Fruit fly (Drosophila melanogaster) whole organism, embryonic: ENCODE measurements around the gene CG14718.
A peak's percentile ranks its signal among the peaks of the same experiment; 100 is the strongest.

Experiments
- CG10147 ChIP-seq: fragments of 200-800 bp; sonication (Bioruptor generic); optimal IDR thresholded peaks from 2 replicates; lab custom pipeline; 2019; ENCODE audit warnings: missing biosample characterization, mild to moderate bottlenecking, missing genetic modification characterization, moderate library complexity
- CG10274 ChIP-seq: fragments of 200-800 bp; sonication (Bioruptor generic); optimal IDR thresholded peaks from 3 replicates; lab custom pipeline; 2017; ENCODE audit warnings: missing biosample characterization, mild to moderate bottlenecking, missing genetic modification characterization
- CG10959 ChIP-seq: fragments of 200-800 bp; sonication (Bioruptor generic); IDR thresholded peaks from 2 replicates; pipeline ENCODE4 v1.3.6; 2022; ENCODE audit warnings: missing biosample characterization, missing genetic modification characterization
- CG16863 ChIP-seq: fragments of 200-800 bp; sonication (Bioruptor generic); optimal IDR thresholded peaks from 3 replicates; lab custom pipeline; 2016; ENCODE audit warnings: missing biosample characterization, missing genetic modification characterization
- CG2199 ChIP-seq: fragments of 200-800 bp; sonication (Bioruptor generic); IDR thresholded peaks from 3 replicates; pipeline ENCODE4 v1.3.6; 2022; ENCODE audit warnings: missing biosample characterization, missing genetic modification characterization
- CG2202 ChIP-seq: fragments of 200-800 bp; sonication (Bioruptor generic); optimal IDR thresholded peaks from 2 replicates; lab custom pipeline; 2018; ENCODE audit warnings: missing biosample characterization, mild to moderate bottlenecking, missing genetic modification characterization
- CG4282 ChIP-seq: fragments of 200-800 bp; sonication (Bioruptor generic); optimal IDR thresholded peaks from 2 replicates; lab custom pipeline; 2016; ENCODE audit warnings: missing biosample characterization, missing genetic modification characterization
- CG4404 ChIP-seq: fragments of 200-800 bp; sonication (Bioruptor generic); IDR thresholded peaks from 2 replicates; pipeline ENCODE4 v1.3.6; 2022; ENCODE audit warnings: missing biosample characterization, missing genetic modification characterization
- CG5180 ChIP-seq: fragments of 200-800 bp; sonication (Bioruptor generic); optimal IDR thresholded peaks from 3 replicates; lab custom pipeline; 2017; ENCODE audit warnings: missing biosample characterization, missing genetic modification characterization, mild to moderate bottlenecking, moderate library complexity, missing genetic modification reagents
- CG6791 ChIP-seq: fragments of 200-800 bp; sonication (Bioruptor generic); IDR thresholded peaks from 3 replicates; pipeline ENCODE4 v1.3.6; 2022; ENCODE audit warnings: missing biosample characterization, missing genetic modification characterization; ENCODE audit not compliant: partially characterized antibody
- CG7745 ChIP-seq: fragments of 200-800 bp; sonication (Bioruptor generic); optimal IDR thresholded peaks from 2 replicates; lab custom pipeline; 2018; ENCODE audit warnings: missing biosample characterization, mild to moderate bottlenecking, missing genetic modification characterization, moderate library complexity
- CG7786 ChIP-seq: fragments of 200-800 bp; sonication (Bioruptor generic); optimal IDR thresholded peaks from 2 replicates; lab custom pipeline; 2016; ENCODE audit warnings: missing biosample characterization, missing genetic modification characterization
- CG7987 ChIP-seq: fragments of 200-800 bp; sonication (Bioruptor generic); optimal IDR thresholded peaks from 2 replicates; lab custom pipeline; 2018; ENCODE audit warnings: missing biosample characterization, mild to moderate bottlenecking, missing genetic modification characterization, moderate library complexity
- Elba2 ChIP-seq: fragments of 200-800 bp; sonication (Bioruptor generic); optimal IDR thresholded peaks from 3 replicates; lab custom pipeline; 2016; ENCODE audit warnings: missing biosample characterization, missing genetic modification characterization
- Ets97D ChIP-seq: fragments of 200-800 bp; sonication (Bioruptor generic); optimal IDR thresholded peaks from 3 replicates; lab custom pipeline; 2016; ENCODE audit warnings: missing biosample characterization, missing genetic modification characterization
- Gsc ChIP-seq: fragments of 200-800 bp; sonication (Bioruptor generic); IDR thresholded peaks from 2 replicates; pipeline ENCODE4 v1.3.6; 2022; ENCODE audit warnings: missing biosample characterization, missing genetic modification characterization
- H15 ChIP-seq: fragments of 200-800 bp; sonication (Bioruptor generic); IDR thresholded peaks from 3 replicates; pipeline ENCODE4 v1.3.6; 2022; ENCODE audit warnings: missing biosample characterization, missing genetic modification characterization
- Hr78 ChIP-seq, 2 experiments: fragments of 200-800 bp in 1 of 2; fragments of >200 bp in 1 of 2; sonication (Bioruptor generic) in 1 of 2; optimal IDR thresholded peaks; 2 replicates each; lab custom pipeline; 2017 to 2019; ENCODE audit warnings: missing biosample characterization in 2 of 2, missing genetic modification characterization in 2 of 2, mild to moderate bottlenecking in 1 of 2, moderate library complexity in 1 of 2
- Myb ChIP-seq: fragments of 200-800 bp; sonication (Bioruptor generic); optimal IDR thresholded peaks from 2 replicates; lab custom pipeline; 2016; ENCODE audit warnings: missing biosample characterization, missing genetic modification characterization
- Side ChIP-seq: fragments of 200-800 bp; sonication (Bioruptor generic); optimal IDR thresholded peaks from 2 replicates; lab custom pipeline; 2016; ENCODE audit warnings: missing biosample characterization, missing genetic modification characterization
- Sry-β ChIP-seq: fragments of 200-800 bp; sonication (Bioruptor generic); optimal IDR thresholded peaks from 2 replicates; lab custom pipeline; 2018; ENCODE audit warnings: missing biosample characterization, mild to moderate bottlenecking, missing genetic modification characterization, moderate library complexity
- Ssrp ChIP-seq: fragments of 200-800 bp; sonication (Bioruptor generic); optimal IDR thresholded peaks from 2 replicates; lab custom pipeline; 2018; ENCODE audit warnings: missing biosample characterization, mild to moderate bottlenecking, missing genetic modification characterization, moderate library complexity
- chif ChIP-seq, 2 experiments: fragments of 200-800 bp; sonication (Bioruptor generic); optimal IDR thresholded peaks; 3 replicates each; lab custom pipeline; 2016; ENCODE audit warnings: missing biosample characterization in 2 of 2, missing genetic modification characterization in 2 of 2
- dan ChIP-seq: fragments of 200-800 bp; sonication (Bioruptor generic); IDR thresholded peaks from 2 replicates; pipeline ENCODE4 v1.3.6; 2022; ENCODE audit warnings: missing biosample characterization, missing genetic modification characterization
- gcm2 ChIP-seq: fragments of 200-800 bp; sonication (Bioruptor generic); optimal IDR thresholded peaks from 2 replicates; lab custom pipeline; 2016; ENCODE audit warnings: missing biosample characterization, missing genetic modification characterization
- gfzf ChIP-seq: fragments of 200-800 bp; sonication (Bioruptor generic); optimal IDR thresholded peaks from 2 replicates; lab custom pipeline; 2016; ENCODE audit warnings: missing biosample characterization, mild to moderate bottlenecking, missing genetic modification characterization, moderate library complexity
- grn ChIP-seq: fragments of 200-800 bp; sonication (Bioruptor generic); optimal IDR thresholded peaks from 3 replicates; lab custom pipeline; 2017; ENCODE audit warnings: missing biosample characterization, missing genetic modification characterization
- lov ChIP-seq, 2 experiments: fragments of 200-800 bp in 1 of 2; fragments of >200 bp in 1 of 2; sonication (Bioruptor generic) in 1 of 2; IDR thresholded peaks in 1 of 2; optimal IDR thresholded peaks in 1 of 2; 2 replicates in 1 of 2; 3 replicates in 1 of 2; pipeline versions ENCODE4 v1.3.6 to Lab custom; 2017 to 2022; ENCODE audit warnings: missing biosample characterization in 1 of 2, missing genetic modification characterization in 1 of 2
- nau ChIP-seq: fragments of 200-800 bp; sonication (Bioruptor generic); optimal IDR thresholded peaks from 3 replicates; lab custom pipeline; 2017; ENCODE audit warnings: missing biosample characterization, mild to moderate bottlenecking, missing genetic modification characterization, missing genetic modification reagents
- pfk ChIP-seq: fragments of 200-800 bp; sonication (Bioruptor generic); optimal IDR thresholded peaks from 2 replicates; lab custom pipeline; 2018; ENCODE audit warnings: missing biosample characterization, mild to moderate bottlenecking, missing genetic modification characterization, moderate library complexity
- prd ChIP-seq, 3 experiments: fragments of >200 bp in 2 of 3; fragments of 200-800 bp in 1 of 3; sonication (Bioruptor generic) in 1 of 3; optimal IDR thresholded peaks in 2 of 3; IDR thresholded peaks in 1 of 3; 2 replicates in 2 of 3; 3 replicates in 1 of 3; pipeline versions ENCODE4 v1.3.6 to Lab custom; 2017 to 2022; ENCODE audit warnings: missing biosample characterization in 1 of 3, missing genetic modification characterization in 1 of 3
- scrt ChIP-seq: fragments of 200-800 bp; sonication (Bioruptor generic); optimal IDR thresholded peaks from 2 replicates; lab custom pipeline; 2018; ENCODE audit warnings: missing biosample characterization, mild to moderate bottlenecking, missing genetic modification characterization, moderate library complexity
- slbo ChIP-seq: fragments of 200-800 bp; sonication (Bioruptor generic); IDR thresholded peaks from 2 replicates; pipeline ENCODE4 v1.3.6; 2022; ENCODE audit warnings: missing biosample characterization, missing genetic modification characterization
- tna ChIP-seq: fragments of 200-800 bp; sonication (Bioruptor generic); IDR thresholded peaks from 2 replicates; pipeline ENCODE4 v1.3.6; 2022; ENCODE audit warnings: missing biosample characterization, missing genetic modification characterization; ENCODE audit not compliant: partially characterized antibody
- vvl ChIP-seq: fragments of 200-800 bp; sonication (Bioruptor generic); IDR thresholded peaks from 2 replicates; pipeline ENCODE4 v1.3.6; 2022; ENCODE audit warnings: missing biosample characterization, missing genetic modification characterization
- z ChIP-seq: fragments of 200-800 bp; sonication (Bioruptor generic); IDR thresholded peaks from 3 replicates; pipeline ENCODE4 v1.3.6; 2022; ENCODE audit warnings: missing biosample characterization, missing genetic modification characterization

Gene CG14718

dm6 chr3R:11694311-11695305 lies 5.8 kb upstream of the CG14718 start, which contains the start of gene Fer3 (continued):
- TF ChIP-seq Ssrp (no peak), CG6791 (GFP tag; lab: Robert Waterston, UW) (peak; percentile 36; the same call in 1 of the 3 replicates), CG4404 (GFP tag; lab: Robert Waterston, UW) (no peak), CG7786 (GFP tag; lab: Kevin White, UChicago) (no peak), scrt (GFP tag; lab: Kevin White, UChicago) (peak; percentile 93), Ets97D (GFP tag; lab: Kevin White, UChicago) (no peak)

- no peak for TF ChIP-seq grn (GFP tag; lab: Kevin White, UChicago)
- no peak for TF ChIP-seq slbo (GFP tag; lab: Robert Waterston, UW)
- no peak for TF ChIP-seq dan (GFP tag; lab: Robert Waterston, UW)
- TF ChIP-seq Myb (GFP tag; lab: Kevin White, UChicago): no peak
- TF ChIP-seq chif (GFP tag; optimal IDR thresholded peaks at IDR 0.05; lab: Kevin White, UChicago): no peak
- TF ChIP-seq CG7987 (GFP tag; lab: Kevin White, UChicago): no peak
- no peak for TF ChIP-seq z
- TF ChIP-seq Sry-β (GFP tag; lab: Kevin White, UChicago): no peak
- TF ChIP-seq prd (optimal IDR thresholded peaks at IDR 0.05; lab: Kevin White, UChicago): no peak
- TF ChIP-seq prd (GFP tag; IDR thresholded peaks at IDR 0.05; lab: Robert Waterston, UW): no peak
- TF ChIP-seq, all 482 proteins: peak for 0
Observed at dm6 chr3R:11696209-11696608, 4.2 kb upstream of the CG14718 start, which contains the start of gene CG14717. TSS of gene CG14717 (plus strand) at chr3R:11696509.

- TF ChIP-seq CG10274 (GFP tag; lab: Kevin White, UChicago) (no peak), tna (GFP tag; lab: Robert Waterston, UW) (no peak), Elba2 (GFP tag; lab: Kevin White, UChicago) (no peak), Hr78 (GFP tag; optimal IDR thresholded peaks at IDR 0.05; lab: Kevin White, UChicago) (no peak), vvl (GFP tag; lab: Robert Waterston, UW) (no peak), Side (GFP tag; lab: Kevin White, UChicago) (no peak)
- TF ChIP-seq, all 482 proteins: peak for 0
Observed at dm6 chr3R:11703730-11704129, 3.3 kb downstream of the CG14718 start, which contains the start of gene I-t. TSS of gene I-t (plus strand) at chr3R:11704030.

dm6 chr3R:11711376-11711775 lies 11.0 kb downstream of the CG14718 start, which contains the start of gene CG14720:
TSS of gene CG14720 (plus strand) at chr3R:11711676.
- TF ChIP-seq CG5180 (GFP tag; lab: Kevin White, UChicago) (no peak), CG2202 (tag; lab: Kevin White, UChicago) (no peak), gcm2 (GFP tag; lab: Kevin White, UChicago) (no peak), CG4282 (no peak), CG16863 (GFP tag; lab: Kevin White, UChicago) (no peak), CG2199 (GFP tag; lab: Robert Waterston, UW) (no peak), CG10959 (no peak), H15 (GFP tag; lab: Robert Waterston, UW) (no peak), gfzf (no peak), Gsc (GFP tag; lab: Robert Waterston, UW) (no peak), pfk (no peak), lov (optimal IDR thresholded peaks at IDR 0.05; lab: Kevin White, UChicago) (no peak), lov (GFP tag; IDR thresholded peaks at IDR 0.05; lab: Robert Waterston, UW) (no peak), CG7745 (tag; lab: Kevin White, UChicago) (no peak), CG10147 (GFP tag; lab: Kevin White, UChicago) (no peak), Ssrp (no peak), nau (GFP tag; lab: Kevin White, UChicago) (no peak)
